Fruit fly (Drosophila melanogaster): ENCODE data around the gene Tsp.

Gene Tsp

dm6 chr2L:6722822-6723749, 14.2 kb upstream of the Tsp start, which contains the start of gene homer (continued):
- TF ChIP-seq CG32264 (GFP tag; optimal IDR thresholded peaks at IDR 0.05) = no peak
- no peak for TF ChIP-seq Hnf4 (GFP tag; optimal IDR thresholded peaks at IDR 0.05)
- TF ChIP-seq br (GFP tag; optimal IDR thresholded peaks at IDR 0.05) = peak; percentile 13
- no peak for TF ChIP-seq ey (GFP tag; optimal IDR thresholded peaks at IDR 0.05)
- TF ChIP-seq Vsx2 (GFP tag; optimal IDR thresholded peaks at IDR 0.05; ENCODE audit: partially characterized antibody) = peak; percentile 82
- TF ChIP-seq pan (optimal IDR thresholded peaks at IDR 0.05) = no peak
- TF ChIP-seq Sp1 (GFP tag; optimal IDR thresholded peaks at IDR 0.05) = no peak
- TF ChIP-seq brk (GFP tag; optimal IDR thresholded peaks at IDR 0.05) = no peak
- no peak for TF ChIP-seq GATAd (GFP tag; optimal IDR thresholded peaks at IDR 0.05)

- TF ChIP-seq dl (GFP tag; optimal IDR thresholded peaks at IDR 0.05; ENCODE audit: insufficient read depth in 1 of 2, partially characterized antibody in 2 of 2) (no peak), CG32264 (GFP tag; optimal IDR thresholded peaks at IDR 0.05) (no peak), Hr78 (GFP tag; optimal IDR thresholded peaks at IDR 0.05) (no peak), GATAd (GFP tag; optimal IDR thresholded peaks at IDR 0.05) (no peak), Dfd (GFP tag; optimal IDR thresholded peaks at IDR 0.05) (no peak), HLH106 (tag; optimal IDR thresholded peaks at IDR 0.05) (no peak), Dif (GFP tag; optimal IDR thresholded peaks at IDR 0.05; ENCODE audit: partially characterized antibody) (no peak), Abd-B (GFP tag; optimal IDR thresholded peaks at IDR 0.05) (no peak)
Observed at dm6 chr2L:6721710-6722109, 12.8 kb upstream of the Tsp start.

- TF ChIP-seq psq (GFP tag; optimal IDR thresholded peaks at IDR 0.05) (no peak), brk (GFP tag; optimal IDR thresholded peaks at IDR 0.05) (no peak)
Observed at dm6 chr2L:6717460-6717859, 8.6 kb upstream of the Tsp start, which contains the start of gene Aatf. TSS of gene Aatf (plus strand) at chr2L:6717625.

- TF ChIP-seq tai (GFP tag; optimal IDR thresholded peaks at IDR 0.05) (no peak), N (GFP tag; optimal IDR thresholded peaks at IDR 0.05) (peak; percentile 35), rgr (GFP tag; optimal IDR thresholded peaks at IDR 0.05) (no peak), Rel (GFP tag; optimal IDR thresholded peaks at IDR 0.05) (no peak), Rel (tag; optimal IDR thresholded peaks at IDR 0.05) (no peak), ey (GFP tag; optimal IDR thresholded peaks at IDR 0.05) (no peak), Jra (GFP tag; optimal IDR thresholded peaks at IDR 0.05) (no peak), Hr78 (GFP tag; optimal IDR thresholded peaks at IDR 0.05) (no peak), Myc (optimal IDR thresholded peaks at IDR 0.05) (peak; percentile 70), Hnf4 (GFP tag; optimal IDR thresholded peaks at IDR 0.05) (no peak), dmrt93B (GFP tag; optimal IDR thresholded peaks at IDR 0.05) (no peak), Dfd (GFP tag; optimal IDR thresholded peaks at IDR 0.05) (no peak), brk (GFP tag; optimal IDR thresholded peaks at IDR 0.05) (no peak)
Observed at dm6 chr2L:6716921-6717320, 8.0 kb upstream of the Tsp start.

dm6 chr2L:6716182-6716770, 7.4 kb upstream of the Tsp start, which contains the start of gene AkhR:
TSS of gene AkhR (minus strand) at chr2L:6716186.
- TF ChIP-seq GATAd (GFP tag; optimal IDR thresholded peaks at IDR 0.05) (no peak), HLH106 (tag; optimal IDR thresholded peaks at IDR 0.05) (no peak), lola (GFP tag; optimal IDR thresholded peaks at IDR 0.05) (no peak), N (GFP tag; optimal IDR thresholded peaks at IDR 0.05) (no peak), Rel (GFP tag; optimal IDR thresholded peaks at IDR 0.05) (no peak), Rel (tag; optimal IDR thresholded peaks at IDR 0.05) (no peak), brk (GFP tag; optimal IDR thresholded peaks at IDR 0.05) (no peak), sage (GFP tag; optimal IDR thresholded peaks at IDR 0.05) (no peak), Abd-B (GFP tag; optimal IDR thresholded peaks at IDR 0.05) (no peak), woc (GFP tag; optimal IDR thresholded peaks at IDR 0.05) (no peak), psq (GFP tag; optimal IDR thresholded peaks at IDR 0.05) (no peak), jim (GFP tag; optimal IDR thresholded peaks at IDR 0.05) (no peak), dsf (GFP tag; optimal IDR thresholded peaks at IDR 0.05; ENCODE audit: borderline replicate concordance) (no peak), Hnf4 (GFP tag; optimal IDR thresholded peaks at IDR 0.05) (no peak), sv (GFP tag; optimal IDR thresholded peaks at IDR 0.05) (no peak)
